Worm (Caenorhabditis elegans): Measurements from ENCODE around the gene irld-52.
"Not testable (repeated sequence)": the region's sequence is repeated elsewhere in the genome, so short reads cannot be mapped to it uniquely, and the experiment has no call there.

The irld-52 gene

ce11 chrV:15735720-15736119 lies 43.8 kb upstream of the irld-52 start, which contains the start of gene str-27:
str-27 (minus strand) TSS chrV:15735820.
- TF ChIP-seq nhr-90 (tag; optimal IDR thresholded peaks at IDR 0.05; ENCODE audit: poor library complexity) = no peak
- no peak for TF ChIP-seq snpc-4 (tag; optimal IDR thresholded peaks at IDR 0.05)
- TF ChIP-seq nhr-28 (tag; optimal IDR thresholded peaks at IDR 0.05) = no peak
- no peak for TF ChIP-seq lin-35 (GFP tag; optimal IDR thresholded peaks at IDR 0.05)
- TF ChIP-seq ceh-82 (tag; optimal IDR thresholded peaks at IDR 0.05) = no peak
- TF ChIP-seq nhr-76 (tag; optimal IDR thresholded peaks at IDR 0.05) = no peak
- TF ChIP-seq mep-1 (tag; optimal IDR thresholded peaks at IDR 0.05) = no peak
- no peak for TF ChIP-seq rnt-1 (tag; optimal IDR thresholded peaks at IDR 0.05)
- no peak for TF ChIP-seq nhr-237 (tag; optimal IDR thresholded peaks at IDR 0.05)
- TF ChIP-seq nhr-84 (tag; optimal IDR thresholded peaks at IDR 0.05) = no peak
- TF ChIP-seq ceh-88 (GFP tag; IDR thresholded peaks at IDR 0.05) = no peak
- TF ChIP-seq blmp-1 (tag; optimal IDR thresholded peaks at IDR 0.05) = no peak
- TF ChIP-seq elt-2 (tag; optimal IDR thresholded peaks at IDR 0.05) = no peak
- no peak for TF ChIP-seq swsn-7 (tag; optimal IDR thresholded peaks at IDR 0.05)
- no peak for TF ChIP-seq dsc-1 (tag; optimal IDR thresholded peaks at IDR 0.05)
- no peak for TF ChIP-seq elt-3 (tag; optimal IDR thresholded peaks at IDR 0.05)
- TF ChIP-seq ets-5 (GFP tag; IDR thresholded peaks at IDR 0.05) = no peak
- TF ChIP-seq ztf-11 (tag; optimal IDR thresholded peaks at IDR 0.05) = no peak
- no peak for TF ChIP-seq nhr-71 (tag; optimal IDR thresholded peaks at IDR 0.05)
- no peak for TF ChIP-seq isw-1 (GFP tag; IDR thresholded peaks at IDR 0.05)

DNA sequence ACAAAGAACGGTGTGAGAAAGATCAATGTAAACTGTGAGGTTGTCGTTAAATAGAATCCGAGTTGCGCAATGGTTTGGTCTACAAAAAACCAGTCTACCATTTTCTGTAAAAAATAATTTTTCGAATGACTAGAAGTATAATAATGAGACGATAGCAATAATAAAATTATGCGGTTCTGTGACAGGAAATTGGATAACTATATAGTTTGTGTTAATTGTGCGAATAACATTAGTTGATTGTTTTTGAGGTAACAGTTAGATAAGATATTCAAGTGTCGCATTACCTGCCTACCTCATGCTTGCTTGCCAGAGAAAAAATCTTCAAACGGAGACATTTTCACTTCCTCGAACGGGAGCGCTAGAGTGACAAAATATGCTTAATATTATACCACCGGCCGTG lies 37.6 kb upstream of the irld-52 start, which contains the start of gene str-18:
Gene str-18, minus strand, starts transcription at position 101 of the 400 bp plus-strand sequence.
- TF ChIP-seq unc-86 (tag; optimal IDR thresholded peaks at IDR 0.05) (no peak), fkh-8 (tag; optimal IDR thresholded peaks at IDR 0.05) (no peak), tlp-1 (tag; optimal IDR thresholded peaks at IDR 0.05) (no peak), Y116A8C.19 (tag; optimal IDR thresholded peaks at IDR 0.05; ENCODE audit: borderline replicate concordance) (no peak)

- not testable (repeated sequence) for TF ChIP-seq ama-1 (optimal IDR thresholded peaks at IDR 0.05); hlh-17 (GFP tag; optimal IDR thresholded peaks at IDR 0.05; ENCODE audit: borderline replicate concordance); pqm-1 (tag; optimal IDR thresholded peaks at IDR 0.05)
Observed at ce11 chrV:15744366-15744765, 35.1 kb upstream of the irld-52 start, which contains the start of gene str-19. str-19 (minus strand) TSS chrV:15744466.

- TF ChIP-seq ztf-11, C16A3.4, aly-2 (tag; optimal IDR thresholded peaks at IDR 0.05): not testable (repeated sequence)
Observed at ce11 chrV:15748343-15748742, 31.1 kb upstream of the irld-52 start, which contains the start of gene T23D5.8. T23D5.8 (minus strand) TSS chrV:15748443.

DNA sequence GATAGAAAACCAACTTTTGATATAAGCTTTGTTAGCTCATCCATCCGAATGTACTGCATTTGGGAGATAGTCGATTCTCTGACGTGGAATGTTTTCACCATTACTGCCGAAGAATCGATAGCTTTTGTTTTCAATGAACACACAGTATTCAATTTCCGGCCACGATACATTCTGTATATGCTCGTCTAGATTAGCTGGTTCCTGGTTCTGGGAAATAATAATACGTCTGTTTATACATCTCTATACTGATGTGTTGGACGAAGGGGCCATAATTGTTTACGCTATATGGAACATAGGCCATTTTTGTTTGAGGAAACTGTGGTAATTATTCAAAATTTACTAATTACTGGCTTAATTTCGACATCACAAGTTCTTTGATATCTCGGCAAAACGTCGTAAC lies 29.3 kb upstream of the irld-52 start, which contains the start of gene str-6:
Gene str-6, minus strand, starts transcription at position 101 of the 400 bp plus-strand sequence.
- TF ChIP-seq nhr-71 (tag; optimal IDR thresholded peaks at IDR 0.05) = no peak
- no peak for TF ChIP-seq snu-23 (GFP tag; optimal IDR thresholded peaks at IDR 0.05)
- no peak for TF ChIP-seq pqm-1 (tag; optimal IDR thresholded peaks at IDR 0.05)

- TF ChIP-seq F16B12.6 (tag; optimal IDR thresholded peaks at IDR 0.05) (no peak), efl-1 (optimal IDR thresholded peaks at IDR 0.05) (no peak), efl-1 (GFP tag; optimal IDR thresholded peaks at IDR 0.05 in 1 of 2) (no peak), alr-1 (tag; optimal IDR thresholded peaks at IDR 0.05; ENCODE audit: borderline replicate concordance) (no peak), lin-14 (GFP tag; optimal IDR thresholded peaks at IDR 0.05) (no peak), zag-1 (tag; optimal IDR thresholded peaks at IDR 0.05) (no peak), egl-13 (tag; optimal IDR thresholded peaks at IDR 0.05) (no peak), sox-4 (tag; optimal IDR thresholded peaks at IDR 0.05) (no peak), swsn-7 (tag; optimal IDR thresholded peaks at IDR 0.05) (no peak), dsc-1 (tag; optimal IDR thresholded peaks at IDR 0.05) (no peak), hlh-17 (GFP tag; optimal IDR thresholded peaks at IDR 0.05; ENCODE audit: borderline replicate concordance) (no peak), hlh-4 (tag; optimal IDR thresholded peaks at IDR 0.05) (no peak), aha-1 (tag; optimal IDR thresholded peaks at IDR 0.05) (no peak), lin-13 (GFP tag; optimal IDR thresholded peaks at IDR 0.05) (no peak), mdl-1 (tag; optimal IDR thresholded peaks at IDR 0.05) (no peak), elt-3 (tag; optimal IDR thresholded peaks at IDR 0.05) (no peak), ztf-11 (tag; optimal IDR thresholded peaks at IDR 0.05) (no peak), zip-4 (GFP tag; optimal IDR thresholded peaks at IDR 0.05) (no peak), sptf-1 (tag; optimal IDR thresholded peaks at IDR 0.05) (no peak), nhr-19 (GFP tag; conservative IDR thresholded peaks at IDR 0.05) (no peak)
Observed at ce11 chrV:15752049-15752448, 27.4 kb upstream of the irld-52 start, which contains the start of gene str-43. str-43 (minus strand) TSS chrV:15752149.

Data from whole organism, L1 larva.